Fruit fly (Drosophila melanogaster) whole organism, embryonic: Measurements from ENCODE around the gene Or85c.

ENCODE experiments used
- CG10366 ChIP-seq: fragments of 200-800 bp; sonication (Bioruptor generic); IDR thresholded peaks from 2 replicates; pipeline ENCODE4 v1.3.6; 2022; ENCODE audit warnings: missing biosample characterization, missing genetic modification characterization
- CG12104 ChIP-seq: fragments of 200-800 bp; sonication (Bioruptor generic); optimal IDR thresholded peaks from 3 replicates; lab custom pipeline; 2016; ENCODE audit warnings: missing biosample characterization, missing genetic modification characterization
- CG1233 ChIP-seq: fragments of 200-800 bp; sonication (Bioruptor generic); optimal IDR thresholded peaks from 4 replicates; lab custom pipeline; 2018; ENCODE audit warnings: missing biosample characterization, mild to moderate bottlenecking, missing genetic modification characterization
- CG14965 ChIP-seq: fragments of 200-800 bp; sonication (Bioruptor generic); optimal IDR thresholded peaks from 2 replicates; lab custom pipeline; 2016; ENCODE audit warnings: missing biosample characterization, missing genetic modification characterization, borderline replicate concordance
- CG15269 ChIP-seq: fragments of 200-800 bp; sonication (Bioruptor generic); optimal IDR thresholded peaks from 2 replicates; lab custom pipeline; 2018; ENCODE audit warnings: missing biosample characterization, mild to moderate bottlenecking, missing genetic modification characterization, moderate library complexity
- CG1603 ChIP-seq: fragments of 200-800 bp; sonication (Bioruptor generic); optimal IDR thresholded peaks from 2 replicates; lab custom pipeline; 2019; ENCODE audit warnings: missing biosample characterization, mild to moderate bottlenecking, missing genetic modification characterization, moderate library complexity
- CG17802 ChIP-seq: fragments of 200-800 bp; sonication (Bioruptor generic); optimal IDR thresholded peaks from 2 replicates; lab custom pipeline; 2018; ENCODE audit warnings: missing biosample characterization, mild to moderate bottlenecking, missing genetic modification characterization, moderate library complexity
- CG17829 ChIP-seq: fragments of 200-800 bp; optimal IDR thresholded peaks from 2 replicates; lab custom pipeline; 2019; ENCODE audit warnings: missing biosample characterization, mild to moderate bottlenecking, missing genetic modification characterization, moderate library complexity
- CG1792 ChIP-seq: fragments of 200-800 bp; sonication (Bioruptor generic); optimal IDR thresholded peaks from 2 replicates; lab custom pipeline; 2016; ENCODE audit warnings: missing biosample characterization, missing genetic modification characterization
- CG18262 ChIP-seq: fragments of 200-800 bp; optimal IDR thresholded peaks from 3 replicates; lab custom pipeline; 2019; ENCODE audit warnings: missing biosample characterization, mild to moderate bottlenecking, missing genetic modification characterization, moderate library complexity
- CG2120 ChIP-seq: fragments of 200-800 bp; sonication (Bioruptor generic); optimal IDR thresholded peaks from 3 replicates; lab custom pipeline; 2016; ENCODE audit warnings: missing biosample characterization, missing genetic modification characterization
- CG2875 ChIP-seq: fragments of 200-800 bp; sonication (Bioruptor generic); optimal IDR thresholded peaks from 2 replicates; lab custom pipeline; 2017; ENCODE audit warnings: missing biosample characterization, mild to moderate bottlenecking, missing genetic modification characterization, missing genetic modification reagents
- CG3163 ChIP-seq: fragments of 200-800 bp; sonication (Bioruptor generic); optimal IDR thresholded peaks from 3 replicates; lab custom pipeline; 2016; ENCODE audit warnings: missing biosample characterization, missing genetic modification characterization
- CG4282 ChIP-seq: fragments of 200-800 bp; sonication (Bioruptor generic); optimal IDR thresholded peaks from 2 replicates; lab custom pipeline; 2016; ENCODE audit warnings: missing biosample characterization, missing genetic modification characterization
- CG43689 ChIP-seq: fragments of 200-800 bp; sonication (Bioruptor generic); IDR thresholded peaks from 2 replicates; pipeline ENCODE4 v1.3.6; 2022; ENCODE audit warnings: missing biosample characterization, missing genetic modification characterization
- CG5180 ChIP-seq: fragments of 200-800 bp; sonication (Bioruptor generic); optimal IDR thresholded peaks from 3 replicates; lab custom pipeline; 2017; ENCODE audit warnings: missing biosample characterization, missing genetic modification characterization, mild to moderate bottlenecking, moderate library complexity, missing genetic modification reagents
- CG8290 ChIP-seq, 3 experiments: fragments of 200-800 bp; sonication (Bioruptor generic); optimal IDR thresholded peaks; 2 replicates each; lab custom pipeline; 2016 to 2019; ENCODE audit warnings: missing biosample characterization in 3 of 3, missing genetic modification characterization in 3 of 3, mild to moderate bottlenecking in 2 of 3, moderate library complexity in 1 of 3
- CG8359 ChIP-seq: fragments of 200-800 bp; sonication (Bioruptor generic); optimal IDR thresholded peaks from 2 replicates; lab custom pipeline; 2017; ENCODE audit warnings: missing biosample characterization, mild to moderate bottlenecking, missing genetic modification characterization, borderline replicate concordance
- CG8388 ChIP-seq: fragments of 200-800 bp; sonication (Bioruptor generic); optimal IDR thresholded peaks from 2 replicates; lab custom pipeline; 2019; ENCODE audit warnings: missing biosample characterization, mild to moderate bottlenecking, missing genetic modification characterization, moderate library complexity
- CG9727 ChIP-seq: fragments of 200-800 bp; sonication (Bioruptor generic); optimal IDR thresholded peaks from 3 replicates; lab custom pipeline; 2017; ENCODE audit warnings: missing biosample characterization, mild to moderate bottlenecking, missing genetic modification characterization
- CoRest ChIP-seq: fragments of 200-800 bp; sonication (Bioruptor generic); optimal IDR thresholded peaks from 3 replicates; lab custom pipeline; 2018; ENCODE audit warnings: missing biosample characterization, mild to moderate bottlenecking, missing genetic modification characterization, moderate library complexity
- D19A ChIP-seq: fragments of 200-800 bp; optimal IDR thresholded peaks from 3 replicates; lab custom pipeline; 2019; ENCODE audit warnings: missing biosample characterization, mild to moderate bottlenecking, missing genetic modification characterization, moderate library complexity
- Dip2 ChIP-seq: fragments of 200-800 bp; sonication (Bioruptor generic); IDR thresholded peaks from 2 replicates; pipeline ENCODE4 v1.3.6; 2022; ENCODE audit warnings: missing biosample characterization, missing genetic modification characterization
- Elba2 ChIP-seq: fragments of 200-800 bp; sonication (Bioruptor generic); optimal IDR thresholded peaks from 3 replicates; lab custom pipeline; 2016; ENCODE audit warnings: missing biosample characterization, missing genetic modification characterization
- GATAe ChIP-seq: fragments of 200-800 bp; sonication (Bioruptor generic); conservative IDR thresholded peaks from 2 replicates; pipeline ENCODE4 v1.3.6; 2022; ENCODE audit warnings: missing biosample characterization, missing genetic modification characterization
- HmgZ ChIP-seq: fragments of 200-800 bp; sonication (Bioruptor generic); optimal IDR thresholded peaks from 2 replicates; lab custom pipeline; 2018; ENCODE audit warnings: missing biosample characterization, mild to moderate bottlenecking, missing genetic modification characterization
- Med ChIP-seq: fragments of 200-800 bp; sonication (Bioruptor generic); peaks from one replicate; lab custom pipeline; 2016; ENCODE audit warnings: missing biosample characterization, missing genetic modification characterization, mild to moderate bottlenecking, inconsistent platforms, moderate library complexity
- Poxn ChIP-seq: fragments of 200-800 bp; sonication (Bioruptor generic); IDR thresholded peaks from 2 replicates; pipeline ENCODE4 v1.3.6; 2022; ENCODE audit warnings: missing biosample characterization, missing genetic modification characterization
- Ravus ChIP-seq: fragments of 200-800 bp; sonication (Bioruptor generic); IDR thresholded peaks from 2 replicates; pipeline ENCODE4 v1.3.6; 2022; ENCODE audit warnings: missing biosample characterization, missing genetic modification characterization
- Spps ChIP-seq: fragments of 200-800 bp; sonication (Bioruptor generic); optimal IDR thresholded peaks from 2 replicates; lab custom pipeline; 2018; ENCODE audit warnings: missing biosample characterization, mild to moderate bottlenecking, missing genetic modification characterization
- Ssrp ChIP-seq: fragments of 200-800 bp; sonication (Bioruptor generic); optimal IDR thresholded peaks from 2 replicates; lab custom pipeline; 2018; ENCODE audit warnings: missing biosample characterization, mild to moderate bottlenecking, missing genetic modification characterization, moderate library complexity
- amos ChIP-seq: fragments of 200-800 bp; sonication (Bioruptor generic); IDR thresholded peaks from 2 replicates; pipeline ENCODE4 v1.3.6; 2022; ENCODE audit warnings: missing biosample characterization, missing genetic modification characterization; ENCODE audit not compliant: partially characterized antibody
- aop ChIP-seq: fragments of 200-800 bp; sonication (Bioruptor generic); IDR thresholded peaks from 2 replicates; pipeline ENCODE4 v1.3.6; 2022; ENCODE audit warnings: missing biosample characterization, missing genetic modification characterization
- cwo ChIP-seq: fragments of 200-800 bp; sonication (Bioruptor generic); optimal IDR thresholded peaks from 3 replicates; lab custom pipeline; 2017; ENCODE audit warnings: missing biosample characterization, missing genetic modification characterization, mild to moderate bottlenecking, moderate library complexity, missing genetic modification reagents
- disco-r ChIP-seq: fragments of 200-800 bp; sonication (Bioruptor generic); optimal IDR thresholded peaks from 2 replicates; lab custom pipeline; 2016; ENCODE audit warnings: missing biosample characterization, missing genetic modification characterization
- en ChIP-seq: fragments of 200-800 bp; sonication (Bioruptor generic); optimal IDR thresholded peaks from 2 replicates; lab custom pipeline; 2016; ENCODE audit warnings: missing biosample characterization, missing genetic modification characterization
- eve ChIP-seq, 2 experiments: fragments of >200 bp; optimal IDR thresholded peaks; 2 replicates each; lab custom pipeline; 2017; ENCODE audit warnings: missing biosample characterization in 2 of 2, missing genetic modification characterization in 2 of 2
- gro ChIP-seq: fragments of 200-800 bp; sonication (Bioruptor generic); optimal IDR thresholded peaks from 2 replicates; lab custom pipeline; 2016; ENCODE audit warnings: missing biosample characterization, missing genetic modification characterization
- hkb ChIP-seq, 2 experiments: fragments of 200-800 bp in 1 of 2; fragments of >200 bp in 1 of 2; sonication (Bioruptor generic) in 1 of 2; IDR thresholded peaks in 1 of 2; optimal IDR thresholded peaks in 1 of 2; 2 replicates each; pipeline versions ENCODE4 v1.3.6 to Lab custom; 2017 to 2022; ENCODE audit warnings: missing biosample characterization in 1 of 2, missing genetic modification characterization in 1 of 2
- ind ChIP-seq: fragments of 200-800 bp; sonication (Bioruptor generic); optimal IDR thresholded peaks from 3 replicates; lab custom pipeline; 2016; ENCODE audit warnings: missing biosample characterization, missing genetic modification characterization
- lmd ChIP-seq: fragments of 200-800 bp; sonication (Bioruptor generic); IDR thresholded peaks from 2 replicates; pipeline ENCODE4 v1.3.6; 2022; ENCODE audit warnings: missing biosample characterization, missing genetic modification characterization
- mld ChIP-seq: fragments of 200-800 bp; sonication (Bioruptor generic); IDR thresholded peaks from 3 replicates; pipeline ENCODE4 v1.3.6; 2022; ENCODE audit warnings: missing biosample characterization, missing genetic modification characterization; ENCODE audit not compliant: partially characterized antibody
- pan ChIP-seq, 4 experiments: fragments of >200 bp in 3 of 4; fragments of 200-800 bp in 1 of 4; sonication (Bioruptor generic) in 1 of 4; optimal IDR thresholded peaks in 3 of 4; IDR thresholded peaks in 1 of 4; 2 replicates each; pipeline versions ENCODE4 v1.3.6 to Lab custom; 2017 to 2022; ENCODE audit warnings: missing biosample characterization in 2 of 4, missing genetic modification characterization in 2 of 4, mixed read lengths in 1 of 4
- pum ChIP-seq: fragments of 200-800 bp; sonication (Bioruptor generic); optimal IDR thresholded peaks from 2 replicates; lab custom pipeline; 2016; ENCODE audit warnings: missing biosample characterization, missing genetic modification characterization
- run ChIP-seq: fragments of 200-800 bp; sonication (Bioruptor generic); optimal IDR thresholded peaks from 3 replicates; lab custom pipeline; 2018; ENCODE audit warnings: missing biosample characterization, mild to moderate bottlenecking, missing genetic modification characterization
- sima ChIP-seq: fragments of 200-800 bp; sonication (Bioruptor generic); optimal IDR thresholded peaks from 2 replicates; lab custom pipeline; 2016; ENCODE audit warnings: missing biosample characterization, missing genetic modification characterization
- sisA ChIP-seq: fragments of 200-800 bp; sonication (Bioruptor generic); IDR thresholded peaks from 2 replicates; pipeline ENCODE4 v1.3.6; 2022; ENCODE audit warnings: missing biosample characterization, missing genetic modification characterization
- wdn ChIP-seq: fragments of 200-800 bp; sonication (Bioruptor generic); IDR thresholded peaks from 2 replicates; pipeline ENCODE4 v1.3.6; 2022; ENCODE audit warnings: missing biosample characterization, missing genetic modification characterization
- wor ChIP-seq: fragments of 200-800 bp; sonication (Bioruptor generic); IDR thresholded peaks from 2 replicates; pipeline ENCODE4 v1.3.6; 2022; ENCODE audit warnings: missing biosample characterization, missing genetic modification characterization

Gene Or85c

dm6 chr3R:8482881-8483280 lies 29.9 kb downstream of the Or85c start (continued):
- TF ChIP-seq CG3163 (GFP tag; lab: Kevin White, UChicago) = no peak
- peak; percentile 73 for TF ChIP-seq CG15269 (tag; lab: Kevin White, UChicago)
- TF ChIP-seq Med (GFP tag; lab: Kevin White, UChicago) = peak; percentile 95
- TF ChIP-seq Ravus (GFP tag; lab: Robert Waterston, UW) = no peak
- TF ChIP-seq CG43689 = 0 out of 2 replicates have a peak, but pooled peaks have one; percentile 32
- TF ChIP-seq Elba2 (GFP tag; lab: Kevin White, UChicago) = no peak
- peak; percentile 81 for TF ChIP-seq sisA (GFP tag; lab: Robert Waterston, UW)
- no peak for TF ChIP-seq GATAe
- TF ChIP-seq amos = no peak
- peak; percentile 55 for TF ChIP-seq CG8388 (GFP tag; lab: Kevin White, UChicago)
- TF ChIP-seq CG8290 (GFP tag; optimal IDR thresholded peaks at IDR 0.05; lab: Kevin White, UChicago) = no peak
- TF ChIP-seq CG8290 (tag; optimal IDR thresholded peaks at IDR 0.05; lab: Kevin White, UChicago) = peak in 1 of 2 experiments; percentile 83
- peak; percentile 36; the same call in 1 of the 2 replicates for TF ChIP-seq wor (GFP tag; lab: Robert Waterston, UW)
- peak; percentile 69 for TF ChIP-seq D19A (tag; lab: Kevin White, UChicago)
- TF ChIP-seq CG12104 (GFP tag; lab: Kevin White, UChicago) = peak; percentile 37
- TF ChIP-seq CG18262 (tag; lab: Kevin White, UChicago) = no peak
- TF ChIP-seq pum (GFP tag; lab: Kevin White, UChicago) = peak; percentile 59
- TF ChIP-seq lmd (GFP tag; lab: Robert Waterston, UW) = peak; percentile 85
- peak; percentile 65 for TF ChIP-seq CG2120
- no peak for TF ChIP-seq hkb (optimal IDR thresholded peaks at IDR 0.05; lab: Kevin White, UChicago)
- peak; percentile 87 for TF ChIP-seq hkb (GFP tag; IDR thresholded peaks at IDR 0.05; lab: Robert Waterston, UW)
- no peak for TF ChIP-seq aop (GFP tag; lab: Robert Waterston, UW)
- peak; percentile 52 for TF ChIP-seq CG1233 (GFP tag; lab: Kevin White, UChicago)
- no peak for TF ChIP-seq sima (GFP tag; lab: Kevin White, UChicago)
- TF ChIP-seq Poxn (GFP tag; lab: Robert Waterston, UW) = peak; percentile 35; the same call in 1 of the 2 replicates
- no peak for TF ChIP-seq en (GFP tag; lab: Kevin White, UChicago)
- TF ChIP-seq CG17802 (tag; lab: Kevin White, UChicago) = peak; percentile 52
- no peak for TF ChIP-seq run
- TF ChIP-seq CG4282 (GFP tag; lab: Kevin White, UChicago) = peak; percentile 21
- TF ChIP-seq pan (optimal IDR thresholded peaks at IDR 0.05; lab: Kevin White, UChicago) = no peak
- peak in 1 of 2 experiments; percentile 70 for TF ChIP-seq pan (GFP tag; optimal IDR thresholded peaks at IDR 0.05 in 1 of 2, IDR thresholded peaks at IDR 0.05 in 1 of 2)
- TF ChIP-seq CG10366 (GFP tag; lab: Robert Waterston, UW) = peak; percentile 71
- no peak for TF ChIP-seq Dip2
- peak; percentile 47 for TF ChIP-seq CG2875
- no peak for TF ChIP-seq Ssrp (tag; lab: Kevin White, UChicago)
- TF ChIP-seq cwo (GFP tag; lab: Kevin White, UChicago) = peak; percentile 67
- peak; percentile 37 for TF ChIP-seq HmgZ (tag; lab: Kevin White, UChicago)
- peak; percentile 6 for TF ChIP-seq CG8359
- peak; percentile 77 for TF ChIP-seq ind
- peak; percentile 18 for TF ChIP-seq Spps (tag; lab: Kevin White, UChicago)
- peak; percentile 84 for TF ChIP-seq CG1603 (tag; lab: Kevin White, UChicago)
- TF ChIP-seq CG9727 (GFP tag; lab: Kevin White, UChicago) = peak; percentile 53
- no peak for TF ChIP-seq mld (GFP tag; lab: Robert Waterston, UW)
- peak; percentile 20 for TF ChIP-seq disco-r
- peak; percentile 61 for TF ChIP-seq wdn (GFP tag; lab: Robert Waterston, UW)
- no peak for TF ChIP-seq CG1792
- TF ChIP-seq CG17829 (tag; lab: Kevin White, UChicago) = no peak
- no peak for TF ChIP-seq gro (GFP tag; lab: Kevin White, UChicago)
- TF ChIP-seq CG14965 (GFP tag; lab: Kevin White, UChicago) = no peak
- peak; percentile 71 for TF ChIP-seq CoRest (tag; lab: Kevin White, UChicago)
- TF ChIP-seq eve (GFP tag; optimal IDR thresholded peaks at IDR 0.05; lab: Kevin White, UChicago) = no peak
- peak; percentile 65 for TF ChIP-seq CG5180 (GFP tag; lab: Kevin White, UChicago)
